Fruit fly (Drosophila melanogaster) whole organism, embryonic: Measurements from ENCODE around the gene CG17364.

Experiments
- Awh ChIP-seq: fragments of 200-800 bp; sonication (Bioruptor generic); IDR thresholded peaks from 2 replicates; pipeline ENCODE4, ENCODE4 v1.3.6; 2022; ENCODE audit warnings: missing biosample characterization, missing genetic modification characterization
- CG10274 ChIP-seq: fragments of 200-800 bp; sonication (Bioruptor generic); optimal IDR thresholded peaks from 3 replicates; lab custom pipeline; 2017; ENCODE audit warnings: missing biosample characterization, mild to moderate bottlenecking, missing genetic modification characterization
- CG14014 ChIP-seq: fragments of 200-800 bp; sonication (Bioruptor generic); IDR thresholded peaks from 2 replicates; pipeline ENCODE4 v1.3.6; 2022; ENCODE audit warnings: missing biosample characterization, missing genetic modification characterization
- CG14667 ChIP-seq: fragments of 200-800 bp; sonication (Bioruptor generic); IDR thresholded peaks from 2 replicates; pipeline ENCODE4 v1.3.6; 2022; ENCODE audit warnings: missing biosample characterization, missing genetic modification characterization
- CG15479 ChIP-seq: fragments of 200-800 bp; sonication (Bioruptor generic); optimal IDR thresholded peaks from 3 replicates; lab custom pipeline; 2019; ENCODE audit warnings: missing biosample characterization, mild to moderate bottlenecking, missing genetic modification characterization, moderate library complexity
- CG15696 ChIP-seq: fragments of 200-800 bp; sonication (Bioruptor generic); optimal IDR thresholded peaks from 2 replicates; lab custom pipeline; 2019; ENCODE audit warnings: missing biosample characterization, mild to moderate bottlenecking, missing genetic modification characterization, moderate library complexity
- CG16813 ChIP-seq: fragments of 200-800 bp; sonication (Bioruptor generic); IDR thresholded peaks from 3 replicates; pipeline ENCODE4 v1.3.6; 2022; ENCODE audit warnings: missing biosample characterization, missing genetic modification characterization; ENCODE audit not compliant: partially characterized antibody
- CG17612 ChIP-seq: fragments of 200-800 bp; sonication (Bioruptor generic); IDR thresholded peaks from 2 replicates; pipeline ENCODE4 v1.3.6; 2022; ENCODE audit warnings: missing biosample characterization, missing genetic modification characterization
- CG1792 ChIP-seq: fragments of 200-800 bp; sonication (Bioruptor generic); optimal IDR thresholded peaks from 2 replicates; lab custom pipeline; 2016; ENCODE audit warnings: missing biosample characterization, missing genetic modification characterization
- CG2678 ChIP-seq: fragments of 200-800 bp; sonication (Bioruptor generic); optimal IDR thresholded peaks from 3 replicates; lab custom pipeline; 2019; ENCODE audit warnings: missing biosample characterization, mild to moderate bottlenecking, missing genetic modification characterization, moderate library complexity
- CG30431 ChIP-seq: fragments of 200-800 bp; sonication (Bioruptor generic); optimal IDR thresholded peaks from 2 replicates; lab custom pipeline; 2017; ENCODE audit warnings: missing biosample characterization, missing genetic modification characterization
- CG34422 ChIP-seq: fragments of 200-800 bp; sonication (Bioruptor generic); IDR thresholded peaks from 3 replicates; pipeline ENCODE4 v1.3.6; 2022; ENCODE audit warnings: missing biosample characterization, missing genetic modification characterization
- CG3847 ChIP-seq: fragments of 200-800 bp; sonication (Bioruptor generic); IDR thresholded peaks from 2 replicates; pipeline ENCODE4 v1.3.6; 2022; ENCODE audit warnings: missing biosample characterization, missing genetic modification characterization
- CG4360 ChIP-seq: fragments of 200-800 bp; sonication (Bioruptor generic); IDR thresholded peaks from 2 replicates; pipeline ENCODE4 v1.3.6; 2022; ENCODE audit warnings: missing biosample characterization, missing genetic modification characterization
- CG9215 ChIP-seq: fragments of 200-800 bp; sonication (Bioruptor generic); IDR thresholded peaks from 2 replicates; pipeline ENCODE4 v1.3.6; 2022; ENCODE audit warnings: missing biosample characterization, missing genetic modification characterization
- CG9609 ChIP-seq: fragments of 200-800 bp; sonication (Bioruptor generic); optimal IDR thresholded peaks from 3 replicates; lab custom pipeline; 2016; ENCODE audit warnings: missing biosample characterization, missing genetic modification characterization
- Camta ChIP-seq: fragments of 200-800 bp; sonication (Bioruptor generic); optimal IDR thresholded peaks from 2 replicates; lab custom pipeline; 2016; ENCODE audit warnings: missing biosample characterization, missing genetic modification characterization
- E2f1 ChIP-seq: fragments of 200-800 bp; sonication (Bioruptor generic); IDR thresholded peaks from 2 replicates; pipeline ENCODE4 v1.3.6; 2022; ENCODE audit warnings: missing biosample characterization, missing genetic modification characterization
- Fer2 ChIP-seq: fragments of 200-800 bp; sonication (Bioruptor generic); optimal IDR thresholded peaks from 2 replicates; lab custom pipeline; 2018; ENCODE audit warnings: missing biosample characterization, mild to moderate bottlenecking, missing genetic modification characterization, moderate library complexity
- HLH4C ChIP-seq: fragments of 200-800 bp; sonication (Bioruptor generic); IDR thresholded peaks from 3 replicates; pipeline ENCODE4 v1.3.6; 2022; ENCODE audit warnings: missing biosample characterization, missing genetic modification characterization; ENCODE audit not compliant: partially characterized antibody
- HLH54F ChIP-seq: fragments of 200-800 bp; sonication (Bioruptor generic); optimal IDR thresholded peaks from 3 replicates; lab custom pipeline; 2016; ENCODE audit warnings: missing biosample characterization, missing genetic modification characterization
- Hr39 ChIP-seq: fragments of >200 bp; optimal IDR thresholded peaks from 2 replicates; lab custom pipeline; 2017
- MBD-R2 ChIP-seq: fragments of 200-800 bp; sonication (Bioruptor generic); IDR thresholded peaks from 2 replicates; pipeline ENCODE4 v1.3.6; 2022; ENCODE audit warnings: missing biosample characterization, missing genetic modification characterization
- NC2α ChIP-seq: fragments of 200-800 bp; sonication (Bioruptor generic); optimal IDR thresholded peaks from 2 replicates; lab custom pipeline; 2016; ENCODE audit warnings: missing biosample characterization, missing genetic modification characterization
- NfI ChIP-seq: fragments of 200-800 bp; sonication (Bioruptor generic); optimal IDR thresholded peaks from 3 replicates; lab custom pipeline; 2018; ENCODE audit warnings: missing biosample characterization, mild to moderate bottlenecking, missing genetic modification characterization, moderate library complexity
- Optix ChIP-seq: fragments of 200-800 bp; sonication (Bioruptor generic); IDR thresholded peaks from 3 replicates; pipeline ENCODE4 v1.3.6; 2022; ENCODE audit warnings: missing biosample characterization, missing genetic modification characterization
- Sry-δ ChIP-seq: fragments of 200-800 bp; sonication (Bioruptor generic); optimal IDR thresholded peaks from 2 replicates; lab custom pipeline; 2016; ENCODE audit warnings: missing biosample characterization, missing genetic modification characterization
- TFAM ChIP-seq: fragments of 200-800 bp; sonication (Bioruptor generic); optimal IDR thresholded peaks from 2 replicates; lab custom pipeline; 2017; ENCODE audit warnings: missing biosample characterization, missing genetic modification characterization, inconsistent platforms
- Usf ChIP-seq: fragments of 200-800 bp; sonication (Bioruptor generic); optimal IDR thresholded peaks from 2 replicates; lab custom pipeline; 2017; ENCODE audit warnings: missing genotype, missing biosample characterization, missing genetic modification characterization
- Xbp1 ChIP-seq: fragments of 200-800 bp; sonication (Bioruptor generic); optimal IDR thresholded peaks from 3 replicates; lab custom pipeline; 2016; ENCODE audit warnings: missing biosample characterization, mild to moderate bottlenecking, missing genetic modification characterization
- ash1 ChIP-seq: fragments of 200-800 bp; sonication (Bioruptor generic); optimal IDR thresholded peaks from 2 replicates; lab custom pipeline; 2018; ENCODE audit warnings: missing biosample characterization, mild to moderate bottlenecking, missing genetic modification characterization
- bab2 ChIP-seq: fragments of 200-800 bp; sonication (Bioruptor generic); optimal IDR thresholded peaks from 2 replicates; lab custom pipeline; 2016; ENCODE audit warnings: missing biosample characterization, missing genetic modification characterization
- bcd ChIP-seq: fragments of 200-800 bp; sonication (Bioruptor generic); optimal IDR thresholded peaks from 2 replicates; lab custom pipeline; 2017; ENCODE audit warnings: missing biosample characterization, mild to moderate bottlenecking, missing genetic modification characterization
- cato ChIP-seq: fragments of 200-800 bp; sonication (Bioruptor generic); optimal IDR thresholded peaks from 2 replicates; lab custom pipeline; 2016; ENCODE audit warnings: missing biosample characterization, missing genetic modification characterization, borderline replicate concordance
- cg ChIP-seq: fragments of 200-800 bp; sonication (Bioruptor generic); optimal IDR thresholded peaks from 3 replicates; lab custom pipeline; 2019; ENCODE audit warnings: missing biosample characterization, mild to moderate bottlenecking, missing genetic modification characterization, moderate library complexity
- croc ChIP-seq: fragments of 200-800 bp; sonication (Bioruptor generic); conservative IDR thresholded peaks from 3 replicates; pipeline ENCODE4 v1.3.6; 2022; ENCODE audit warnings: missing biosample characterization, missing genetic modification characterization
- crp ChIP-seq, 2 experiments: fragments of 200-800 bp; sonication (Bioruptor generic); optimal IDR thresholded peaks; 2 replicates in 1 of 2; 3 replicates in 1 of 2; lab custom pipeline; 2017; ENCODE audit warnings: missing biosample characterization in 2 of 2, missing genetic modification characterization in 2 of 2, mild to moderate bottlenecking in 1 of 2, moderate library complexity in 1 of 2
- dan ChIP-seq: fragments of 200-800 bp; sonication (Bioruptor generic); IDR thresholded peaks from 2 replicates; pipeline ENCODE4 v1.3.6; 2022; ENCODE audit warnings: missing biosample characterization, missing genetic modification characterization
- disco-r ChIP-seq: fragments of 200-800 bp; sonication (Bioruptor generic); optimal IDR thresholded peaks from 2 replicates; lab custom pipeline; 2016; ENCODE audit warnings: missing biosample characterization, missing genetic modification characterization
- gcm2 ChIP-seq: fragments of 200-800 bp; sonication (Bioruptor generic); optimal IDR thresholded peaks from 2 replicates; lab custom pipeline; 2016; ENCODE audit warnings: missing biosample characterization, missing genetic modification characterization
- grn ChIP-seq: fragments of 200-800 bp; sonication (Bioruptor generic); optimal IDR thresholded peaks from 3 replicates; lab custom pipeline; 2017; ENCODE audit warnings: missing biosample characterization, missing genetic modification characterization
- insv ChIP-seq, 2 experiments: fragments of 200-800 bp; sonication (Bioruptor generic); optimal IDR thresholded peaks; 3 replicates each; lab custom pipeline; 2016 to 2018; ENCODE audit warnings: missing biosample characterization in 2 of 2, missing genetic modification characterization in 2 of 2
- jing ChIP-seq: fragments of 200-800 bp; sonication (Bioruptor generic); optimal IDR thresholded peaks from 2 replicates; lab custom pipeline; 2018; ENCODE audit warnings: missing biosample characterization, mild to moderate bottlenecking, missing genetic modification characterization
- prd ChIP-seq, 3 experiments: fragments of >200 bp in 2 of 3; fragments of 200-800 bp in 1 of 3; sonication (Bioruptor generic) in 1 of 3; optimal IDR thresholded peaks in 2 of 3; IDR thresholded peaks in 1 of 3; 2 replicates in 2 of 3; 3 replicates in 1 of 3; pipeline versions ENCODE4 v1.3.6 to Lab custom; 2017 to 2022; ENCODE audit warnings: missing biosample characterization in 1 of 3, missing genetic modification characterization in 1 of 3
- scrt ChIP-seq: fragments of 200-800 bp; sonication (Bioruptor generic); optimal IDR thresholded peaks from 2 replicates; lab custom pipeline; 2018; ENCODE audit warnings: missing biosample characterization, mild to moderate bottlenecking, missing genetic modification characterization, moderate library complexity
- sd ChIP-seq: fragments of 200-800 bp; sonication (Bioruptor generic); optimal IDR thresholded peaks from 3 replicates; lab custom pipeline; 2018; ENCODE audit warnings: missing biosample characterization, mild to moderate bottlenecking, missing genetic modification characterization, moderate library complexity
- sens-2 ChIP-seq: fragments of 200-800 bp; sonication (Bioruptor generic); IDR thresholded peaks from 2 replicates; pipeline ENCODE4 v1.3.6; 2022; ENCODE audit warnings: missing biosample characterization, missing genetic modification characterization
- seq ChIP-seq: fragments of 200-800 bp; sonication (Bioruptor generic); IDR thresholded peaks from 2 replicates; pipeline ENCODE4 v1.3.6; 2022; ENCODE audit warnings: missing biosample characterization, missing genetic modification characterization
- sob ChIP-seq: fragments of 200-800 bp; sonication (Bioruptor generic); IDR thresholded peaks from 2 replicates; pipeline ENCODE4 v1.3.6; 2022; ENCODE audit warnings: missing biosample characterization, missing genetic modification characterization
- ttk ChIP-seq: fragments of 200-800 bp; sonication (Bioruptor generic); IDR thresholded peaks from 2 replicates; pipeline ENCODE4 v2.1.2; 2022; ENCODE audit warnings: missing biosample characterization, missing genetic modification characterization
- usp ChIP-seq: fragments of >200 bp; optimal IDR thresholded peaks from 2 replicates; lab custom pipeline; 2017; ENCODE audit warnings: missing biosample characterization, missing genetic modification characterization
- vnd ChIP-seq: fragments of 200-800 bp; sonication (Bioruptor generic); IDR thresholded peaks from 3 replicates; pipeline ENCODE4 v1.3.6; 2022; ENCODE audit warnings: missing biosample characterization, missing genetic modification characterization; ENCODE audit not compliant: partially characterized antibody

Gene CG17364

DNA sequence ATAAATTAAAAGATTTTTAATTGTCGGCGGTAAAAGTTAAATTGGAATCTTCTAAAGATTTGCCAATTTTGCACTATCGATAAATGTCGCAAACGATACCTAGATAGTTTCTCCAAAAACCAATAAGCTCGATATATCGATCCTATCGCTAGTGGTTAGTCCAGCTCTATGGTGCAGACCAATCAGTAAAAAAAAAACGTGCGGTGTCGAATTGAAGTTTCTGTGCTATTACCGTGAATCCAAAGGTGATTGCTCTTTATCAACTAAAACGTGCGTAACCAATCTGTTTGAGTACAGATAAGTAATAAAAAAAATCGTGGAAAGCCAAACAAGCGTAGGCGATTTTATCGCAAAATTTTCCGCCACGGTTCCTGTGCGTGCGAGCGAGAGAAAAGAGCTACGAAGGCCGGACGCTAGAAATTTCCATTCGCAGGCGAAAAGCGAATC is 43.7 kb upstream of the CG17364 start, which contains the start of gene Hsp110 (continued):
- TF ChIP-seq Xbp1 (GFP tag; lab: Kevin White, UChicago) = peak; percentile 5
- TF ChIP-seq sd (tag; lab: Kevin White, UChicago) = peak; percentile 13
- TF ChIP-seq CG4360 (GFP tag; lab: Robert Waterston, UW) = no peak
- TF ChIP-seq cg (GFP tag; lab: Kevin White, UChicago) = no peak
- no peak for TF ChIP-seq usp
- TF ChIP-seq CG16813 (GFP tag; lab: Robert Waterston, UW) = peak; percentile 99
- TF ChIP-seq vnd (GFP tag; lab: Robert Waterston, UW) = peak; percentile 99
- no peak for TF ChIP-seq CG17612 (GFP tag; lab: Robert Waterston, UW)
- no peak for TF ChIP-seq bab2 (GFP tag; lab: Kevin White, UChicago)
- no peak for TF ChIP-seq cato
- no peak for TF ChIP-seq Hr39 (lab: Kevin White, UChicago)
- TF ChIP-seq Optix (GFP tag; lab: Robert Waterston, UW) = no peak
- peak; percentile 7 for TF ChIP-seq CG2678 (tag; lab: Kevin White, UChicago)
- no peak for TF ChIP-seq CG15696 (tag; lab: Kevin White, UChicago)
- TF ChIP-seq croc (GFP tag; lab: Robert Waterston, UW) = no peak
- TF ChIP-seq CG10274 (GFP tag; lab: Kevin White, UChicago) = no peak
- no peak for TF ChIP-seq Usf (GFP tag; lab: Kevin White, UChicago)
- no peak for TF ChIP-seq TFAM
- no peak for TF ChIP-seq dan
- no peak for TF ChIP-seq ttk (GFP tag; lab: Robert Waterston, UW)
- no peak for TF ChIP-seq NfI (GFP tag; lab: Kevin White, UChicago)
- no peak for TF ChIP-seq disco-r (GFP tag; lab: Kevin White, UChicago)
- no peak for TF ChIP-seq NC2α (GFP tag; lab: Kevin White, UChicago)
- TF ChIP-seq seq (GFP tag; lab: Robert Waterston, UW) = no peak
- no peak for TF ChIP-seq CG15479 (GFP tag; lab: Kevin White, UChicago)
- TF ChIP-seq bcd (GFP tag; lab: Kevin White, UChicago) = no peak
- TF ChIP-seq sob = peak; percentile 37; the same call in 1 of the 2 replicates
- peak; percentile 80 for TF ChIP-seq grn (GFP tag; lab: Kevin White, UChicago)
- no peak for TF ChIP-seq sens-2 (GFP tag; lab: Robert Waterston, UW)
- TF ChIP-seq jing (GFP tag; lab: Kevin White, UChicago) = no peak
- TF ChIP-seq Camta (GFP tag; lab: Kevin White, UChicago) = no peak
- TF ChIP-seq Fer2 (tag; lab: Kevin White, UChicago) = no peak
- no peak for TF ChIP-seq CG3847
- no peak for TF ChIP-seq ash1 (GFP tag; lab: Kevin White, UChicago)
- TF ChIP-seq prd (optimal IDR thresholded peaks at IDR 0.05; lab: Kevin White, UChicago) = no peak
- no peak for TF ChIP-seq prd (GFP tag; IDR thresholded peaks at IDR 0.05; lab: Robert Waterston, UW)
- TF ChIP-seq HLH4C = peak; percentile 98
- TF ChIP-seq CG14667 (GFP tag; lab: Robert Waterston, UW) = no peak
- TF ChIP-seq CG1792 = peak; percentile 25
- TF ChIP-seq CG9215 (GFP tag; lab: Robert Waterston, UW) = no peak
- peak; percentile 98 for TF ChIP-seq Sry-δ (GFP tag; lab: Kevin White, UChicago)
- peak in 1 of 2 experiments; percentile 84 for TF ChIP-seq insv (GFP tag; optimal IDR thresholded peaks at IDR 0.05; lab: Kevin White, UChicago)
- TF ChIP-seq CG9609 (GFP tag; lab: Kevin White, UChicago) = no peak
- peak; percentile 16; the same call in 1 of the 2 replicates for TF ChIP-seq E2f1 (GFP tag; lab: Robert Waterston, UW)
- no peak for TF ChIP-seq CG14014 (GFP tag; lab: Robert Waterston, UW)
- no peak for TF ChIP-seq crp (GFP tag; optimal IDR thresholded peaks at IDR 0.05; lab: Kevin White, UChicago)
- no peak for TF ChIP-seq scrt
- TF ChIP-seq MBD-R2 (GFP tag; lab: Robert Waterston, UW) = peak; percentile 46
- no peak for TF ChIP-seq CG30431 (GFP tag; lab: Kevin White, UChicago)
- TF ChIP-seq HLH54F (GFP tag; lab: Kevin White, UChicago) = no peak
- no peak for TF ChIP-seq gcm2 (GFP tag; lab: Kevin White, UChicago)
- TF ChIP-seq Awh (GFP tag; lab: Robert Waterston, UW) = no peak
- peak; percentile 83; the same call in 1 of the 3 replicates for TF ChIP-seq CG34422
